Worm (Caenorhabditis elegans) whole organism, L1 larva: ENCODE measurements around the gene pak-1.

ENCODE experiments used
- C04F5.9 ChIP-seq: sonication (generic microtip); optimal IDR thresholded peaks from 2 replicates; lab custom pipeline; 2016; ENCODE audit warnings: missing genetic modification characterization, missing compliant biosample characterization
- C16A3.4 ChIP-seq: fragments of 150-350 bp; optimal IDR thresholded peaks from 2 replicates; lab custom pipeline; 2014; ENCODE audit warnings: missing biosample characterization, missing genetic modification characterization
- C34B4.2 ChIP-seq: sonication (generic microtip); optimal IDR thresholded peaks from 2 replicates; lab custom pipeline; 2017; ENCODE audit warnings: mild to moderate bottlenecking, missing genetic modification characterization, missing compliant biosample characterization
- Y116A8C.19 ChIP-seq: sonication (generic microtip); optimal IDR thresholded peaks from 2 replicates; lab custom pipeline; 2016; ENCODE audit warnings: missing compliant biosample characterization, missing genetic modification characterization, borderline replicate concordance
- ama-1 ChIP-seq: fragments of 150-350 bp; optimal IDR thresholded peaks from 2 replicates; lab custom pipeline; 2014
- blmp-1 ChIP-seq: fragments of 150-350 bp; optimal IDR thresholded peaks from 2 replicates; lab custom pipeline; 2014; ENCODE audit warnings: missing biosample characterization, missing genetic modification characterization
- ceh-63 ChIP-seq: fragments of 200-800 bp; sonication (Bioruptor generic); optimal IDR thresholded peaks from 2 replicates; lab custom pipeline; 2018; ENCODE audit warnings: mild to moderate bottlenecking, missing genetic modification characterization, missing compliant biosample characterization
- ceh-8 ChIP-seq: fragments of 200-800 bp; sonication (Bioruptor generic); optimal IDR thresholded peaks from 2 replicates; lab custom pipeline; 2018; ENCODE audit warnings: mild to moderate bottlenecking, missing genetic modification characterization, moderate library complexity, missing compliant biosample characterization
- ceh-88 ChIP-seq: fragments of 200-800 bp; sonication (Bioruptor generic); IDR thresholded peaks from 2 replicates; pipeline ENCODE4 v1.3.6; 2022; ENCODE audit warnings: missing genetic modification characterization, missing compliant biosample characterization
- ceh-90 ChIP-seq: sonication (generic microtip); optimal IDR thresholded peaks from 2 replicates; lab custom pipeline; 2016; ENCODE audit warnings: missing genetic modification characterization, missing compliant biosample characterization
- dpl-1 ChIP-seq, 3 experiments: fragments of 150-350 bp in 2 of 3; sonication (generic microtip) in 1 of 3; optimal IDR thresholded peaks; 2 replicates each; lab custom pipeline; 2014 to 2017; ENCODE audit warnings: missing biosample characterization in 3 of 3, missing genetic modification characterization in 3 of 3, missing genetic modification reagents in 3 of 3
- efl-1 ChIP-seq, 4 experiments: fragments of 150-350 bp; optimal IDR thresholded peaks in 3 of 4; peaks in 1 of 4; 1 replicate in 1 of 4; 2 replicates in 3 of 4; lab custom pipeline; 2014; ENCODE audit warnings: missing biosample characterization in 2 of 4, missing genetic modification characterization in 2 of 4, missing genetic modification reagents in 2 of 4
- egl-13 ChIP-seq: sonication (generic microtip); optimal IDR thresholded peaks from 2 replicates; lab custom pipeline; 2016; ENCODE audit warnings: missing genotype, missing genetic modification reagents, missing genetic modification characterization, missing compliant biosample characterization
- elt-3 ChIP-seq, 6 experiments: fragments of 150-350 bp in 1 of 6; sonication (generic microtip); optimal IDR thresholded peaks; 2 replicates each; lab custom pipeline; 2017 to 2018; ENCODE audit warnings: missing biosample characterization in 6 of 6, missing genetic modification characterization in 6 of 6, inconsistent platforms in 1 of 6
- ets-5 ChIP-seq: fragments of 200-800 bp; sonication (Bioruptor generic); IDR thresholded peaks from 2 replicates; pipeline ENCODE4 v1.3.6; 2022; ENCODE audit warnings: missing genetic modification characterization, missing compliant biosample characterization
- fkh-8 ChIP-seq: sonication (generic microtip); optimal IDR thresholded peaks from 2 replicates; lab custom pipeline; 2016; ENCODE audit warnings: mild to moderate bottlenecking, missing genetic modification characterization, missing compliant biosample characterization
- hlh-17 ChIP-seq: fragments of 200-800 bp; sonication (Bioruptor generic); optimal IDR thresholded peaks from 2 replicates; lab custom pipeline; 2018; ENCODE audit warnings: missing genetic modification characterization, mild to moderate bottlenecking, missing compliant biosample characterization, moderate library complexity, borderline replicate concordance
- hlh-4 ChIP-seq: sonication (generic microtip); optimal IDR thresholded peaks from 2 replicates; lab custom pipeline; 2016; ENCODE audit warnings: mild to moderate bottlenecking, missing genetic modification characterization, missing compliant biosample characterization
- irx-1 ChIP-seq: sonication (generic microtip); optimal IDR thresholded peaks from 2 replicates; lab custom pipeline; 2016; ENCODE audit warnings: missing genetic modification characterization, missing compliant biosample characterization
- isw-1 ChIP-seq: fragments of 200-800 bp; sonication (Bioruptor generic); IDR thresholded peaks from 2 replicates; pipeline ENCODE4 v1.3.6; 2022; ENCODE audit warnings: missing genetic modification characterization, missing compliant biosample characterization
- lin-14 ChIP-seq: fragments of 200-800 bp; sonication (Bioruptor generic); optimal IDR thresholded peaks from 2 replicates; lab custom pipeline; 2018; ENCODE audit warnings: mild to moderate bottlenecking, missing genetic modification characterization, moderate library complexity, missing compliant biosample characterization
- lin-35 ChIP-seq, 2 experiments: fragments of 150-350 bp; optimal IDR thresholded peaks; 2 replicates each; lab custom pipeline; 2014; ENCODE audit warnings: missing biosample characterization in 2 of 2, missing genetic modification characterization in 2 of 2, missing genetic modification reagents in 2 of 2
- lin-39 ChIP-seq: fragments of 150-350 bp; optimal IDR thresholded peaks from 2 replicates; lab custom pipeline; 2014; ENCODE audit warnings: missing biosample characterization, missing genetic modification reagents, missing genetic modification characterization
- mab-9 ChIP-seq: fragments of 200-800 bp; sonication (Bioruptor generic); IDR thresholded peaks from 2 replicates; pipeline ENCODE4 v1.3.6; 2022; ENCODE audit warnings: missing genetic modification reagents, missing genetic modification characterization, missing compliant biosample characterization
- mdl-1 ChIP-seq, 2 experiments: fragments of 150-350 bp; optimal IDR thresholded peaks; 2 replicates each; lab custom pipeline; 2014 to 2017; ENCODE audit warnings: missing biosample characterization in 2 of 2, missing genetic modification characterization in 2 of 2, inconsistent platforms in 1 of 2
- mef-2 ChIP-seq: fragments of 150-350 bp; optimal IDR thresholded peaks from 2 replicates; lab custom pipeline; 2014; ENCODE audit warnings: missing biosample characterization, missing genetic modification characterization
- nhr-11 ChIP-seq: fragments of 150-350 bp; optimal IDR thresholded peaks from 2 replicates; lab custom pipeline; 2014; ENCODE audit warnings: missing biosample characterization, missing genetic modification characterization
- nhr-12 ChIP-seq: sonication (generic microtip); optimal IDR thresholded peaks from 2 replicates; lab custom pipeline; 2017; ENCODE audit warnings: missing biosample characterization, missing genetic modification characterization
- nhr-19 ChIP-seq: fragments of 200-800 bp; sonication (Bioruptor generic); conservative IDR thresholded peaks from 2 replicates; pipeline ENCODE4 v1.3.6; 2022; ENCODE audit warnings: missing genetic modification characterization, missing compliant biosample characterization
- nhr-71 ChIP-seq: sonication (generic microtip); optimal IDR thresholded peaks from 2 replicates; lab custom pipeline; 2016; ENCODE audit warnings: mild to moderate bottlenecking, missing genetic modification characterization, moderate library complexity, missing compliant biosample characterization
- nhr-77 ChIP-seq: fragments of 150-350 bp; optimal IDR thresholded peaks from 2 replicates; lab custom pipeline; 2014; ENCODE audit warnings: missing biosample characterization, missing genetic modification characterization
- nhr-84 ChIP-seq: sonication (generic microtip); optimal IDR thresholded peaks from 2 replicates; lab custom pipeline; 2017; ENCODE audit warnings: missing biosample characterization, missing genetic modification characterization
- nhr-85 ChIP-seq: sonication (generic microtip); peaks from one replicate; lab custom pipeline; 2016; ENCODE audit warnings: missing genetic modification characterization, inconsistent platforms, missing compliant biosample characterization
- nhr-90 ChIP-seq: sonication (generic microtip); optimal IDR thresholded peaks from 2 replicates; lab custom pipeline; 2016; ENCODE audit warnings: mild to moderate bottlenecking, missing genetic modification characterization, missing compliant biosample characterization; ENCODE audit not compliant: poor library complexity
- pag-3 ChIP-seq: sonication (generic microtip); optimal IDR thresholded peaks from 2 replicates; lab custom pipeline; 2017; ENCODE audit warnings: missing genetic modification characterization, mild to moderate bottlenecking, missing compliant biosample characterization, antibody characterized with exemption, borderline replicate concordance; ENCODE audit not compliant: insufficient read depth
- pax-3 ChIP-seq: fragments of 200-800 bp; sonication (Bioruptor generic); optimal IDR thresholded peaks from 2 replicates; lab custom pipeline; 2018; ENCODE audit warnings: mild to moderate bottlenecking, missing genetic modification characterization, moderate library complexity, missing compliant biosample characterization
- pqm-1 ChIP-seq: sonication (generic microtip); optimal IDR thresholded peaks from 3 replicates; lab custom pipeline; 2017; ENCODE audit warnings: missing biosample characterization, missing genetic modification characterization
- rnt-1 ChIP-seq: sonication (generic microtip); optimal IDR thresholded peaks from 2 replicates; lab custom pipeline; 2016; ENCODE audit warnings: mild to moderate bottlenecking, missing genetic modification characterization, moderate library complexity, missing compliant biosample characterization
- skn-1 ChIP-seq: fragments of 150-350 bp; optimal IDR thresholded peaks from 2 replicates; lab custom pipeline; 2014; ENCODE audit warnings: missing biosample characterization, missing genetic modification characterization
- snpc-4 ChIP-seq: fragments of 150-350 bp; optimal IDR thresholded peaks from 2 replicates; lab custom pipeline; 2014; ENCODE audit warnings: missing biosample characterization, missing genetic modification characterization
- snu-23 ChIP-seq: sonication (generic microtip); optimal IDR thresholded peaks from 2 replicates; lab custom pipeline; 2016; ENCODE audit warnings: missing genetic modification characterization, missing compliant biosample characterization
- sox-4 ChIP-seq: sonication (generic microtip); optimal IDR thresholded peaks from 2 replicates; lab custom pipeline; 2016; ENCODE audit warnings: missing genetic modification characterization, missing compliant biosample characterization
- sup-37 ChIP-seq: fragments of 200-800 bp; sonication (Bioruptor generic); optimal IDR thresholded peaks from 2 replicates; lab custom pipeline; 2018; ENCODE audit warnings: mild to moderate bottlenecking, missing genetic modification characterization, missing compliant biosample characterization
- tbx-2 ChIP-seq: sonication (generic microtip); optimal IDR thresholded peaks from 2 replicates; lab custom pipeline; 2016; ENCODE audit warnings: missing genetic modification characterization, missing compliant biosample characterization
- tlp-1 ChIP-seq: fragments of 150-350 bp; optimal IDR thresholded peaks from 2 replicates; lab custom pipeline; 2014; ENCODE audit warnings: missing biosample characterization, missing genetic modification characterization
- unc-130 ChIP-seq: fragments of 150-350 bp; optimal IDR thresholded peaks from 2 replicates; lab custom pipeline; 2017; ENCODE audit warnings: missing biosample characterization, missing genetic modification characterization, inconsistent platforms
- unc-62 ChIP-seq: fragments of 150-350 bp; optimal IDR thresholded peaks from 2 replicates; lab custom pipeline; 2014; ENCODE audit warnings: missing biosample characterization, missing genetic modification reagents, missing genetic modification characterization
- unc-86 ChIP-seq: sonication (generic microtip); optimal IDR thresholded peaks from 2 replicates; lab custom pipeline; 2016; ENCODE audit warnings: missing genetic modification characterization, missing compliant biosample characterization
- vab-15 ChIP-seq: sonication (generic microtip); optimal IDR thresholded peaks from 2 replicates; lab custom pipeline; 2017; ENCODE audit warnings: missing genotype, mild to moderate bottlenecking, missing genetic modification characterization, missing compliant biosample characterization
- zag-1 ChIP-seq: fragments of 150-350 bp; optimal IDR thresholded peaks from 2 replicates; lab custom pipeline; 2014; ENCODE audit warnings: missing biosample characterization, missing genetic modification characterization
- zip-4 ChIP-seq: fragments of 200-800 bp; sonication (Bioruptor generic); optimal IDR thresholded peaks from 2 replicates; lab custom pipeline; 2018; ENCODE audit warnings: mild to moderate bottlenecking, missing genetic modification characterization, moderate library complexity, missing compliant biosample characterization
- ztf-11 ChIP-seq, 2 experiments: sonication (generic microtip); optimal IDR thresholded peaks; 2 replicates each; lab custom pipeline; 2016 to 2017; ENCODE audit warnings: missing genetic modification characterization in 2 of 2, missing biosample characterization in 1 of 2, missing compliant biosample characterization in 1 of 2

Gene pak-1

DNA sequence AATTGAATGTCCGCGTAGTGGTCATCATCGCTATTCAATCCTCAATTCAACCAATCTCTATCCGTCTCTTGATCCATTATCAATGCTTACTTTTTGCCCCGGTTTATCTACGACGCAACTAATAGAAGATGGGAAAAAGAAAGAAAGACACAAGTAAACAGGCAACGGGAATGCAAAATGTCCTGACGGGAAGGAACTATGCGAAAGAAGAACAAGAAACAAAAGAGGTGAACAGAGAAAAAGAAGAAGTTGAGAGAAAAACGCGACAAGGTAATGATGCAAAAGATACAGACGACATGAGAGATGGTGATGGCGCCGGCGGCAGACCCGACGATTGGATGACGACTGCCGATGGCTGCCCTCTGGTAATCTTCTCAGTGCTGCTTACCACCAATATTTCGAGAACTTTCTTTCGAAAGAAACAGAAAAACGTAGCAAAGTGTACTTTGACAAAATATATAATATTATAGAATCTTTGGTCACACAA is 6.4 kb downstream of the pak-1 start (continued):
- TF ChIP-seq nhr-11 (tag; lab: Kevin White, UChicago) (no peak), Y116A8C.19 (tag; lab: Kevin White, UChicago) (no peak), rnt-1 (tag; lab: Kevin White, UChicago) (peak; percentile 75), isw-1 (GFP tag; lab: Robert Waterston, UW) (no peak), unc-86 (tag; lab: Kevin White, UChicago) (no peak), egl-13 (tag; lab: Kevin White, UChicago) (peak; percentile 12), pqm-1 (tag; lab: Kevin White, UChicago) (no peak), efl-1 (optimal IDR thresholded peaks at IDR 0.05; lab: Kevin White, UChicago) (peak; percentile 13 to 37), efl-1 (GFP tag; optimal IDR thresholded peaks at IDR 0.05 in 1 of 2; lab: Kevin White, UChicago) (peak; percentile 24 to 94), hlh-17 (no peak), mdl-1 (tag; optimal IDR thresholded peaks at IDR 0.05; lab: Kevin White, UChicago) (peak in 1 of 2 experiments; percentile 80), snpc-4 (tag; lab: Kevin White, UChicago) (no peak), nhr-90 (tag; lab: Kevin White, UChicago) (peak; percentile 82), hlh-4 (tag; lab: Kevin White, UChicago) (no peak), ceh-90 (no peak), lin-14 (GFP tag; lab: Kevin White, UChicago) (peak; percentile 94), mef-2 (no peak), nhr-85 (peak; percentile 94), elt-3 (tag; optimal IDR thresholded peaks at IDR 0.05; lab: Kevin White, UChicago) (peak; percentile 45 to 89 (median 70)), ceh-8 (GFP tag; lab: Kevin White, UChicago) (no peak), skn-1 (tag; lab: Kevin White, UChicago) (peak; percentile 41), unc-62 (GFP tag; lab: Kevin White, UChicago) (no peak), nhr-12 (tag; lab: Kevin White, UChicago) (no peak), snu-23 (GFP tag; lab: Kevin White, UChicago) (peak; percentile 95), sup-37 (GFP tag; lab: Kevin White, UChicago) (no peak), lin-35 (GFP tag; optimal IDR thresholded peaks at IDR 0.05; lab: Kevin White, UChicago) (peak; percentile 34 to 76), C34B4.2 (tag; lab: Kevin White, UChicago) (no peak), C16A3.4 (tag; lab: Kevin White, UChicago) (peak; percentile 72), mab-9 (GFP tag; lab: Robert Waterston, UW) (no peak), ama-1 (lab: Kevin White, UChicago) (no peak), pag-3 (tag; lab: Kevin White, UChicago) (peak; percentile 15), ztf-11 (tag; optimal IDR thresholded peaks at IDR 0.05; lab: Kevin White, UChicago) (no peak), C04F5.9 (no peak), pax-3 (no peak), fkh-8 (no peak), blmp-1 (peak; percentile 91), zip-4 (GFP tag; lab: Kevin White, UChicago) (no peak), zag-1 (tag; lab: Kevin White, UChicago) (no peak), sox-4 (tag; lab: Kevin White, UChicago) (no peak), nhr-77 (tag; lab: Kevin White, UChicago) (peak; percentile 68), irx-1 (peak; percentile 25), tlp-1 (tag; lab: Kevin White, UChicago) (no peak), ceh-88 (GFP tag; lab: Robert Waterston, UW) (no peak), tbx-2 (tag; lab: Kevin White, UChicago) (peak; percentile 82), unc-130 (tag; lab: Kevin White, UChicago) (peak; percentile 85), ceh-63 (GFP tag; lab: Kevin White, UChicago) (no peak), lin-39 (tag; lab: Kevin White, UChicago) (no peak), nhr-71 (tag; lab: Kevin White, UChicago) (peak; percentile 90), nhr-84 (tag; lab: Kevin White, UChicago) (no peak), nhr-19 (GFP tag; lab: Robert Waterston, UW) (peak; percentile 72; the same call in 1 of the 2 replicates), dpl-1 (GFP tag; optimal IDR thresholded peaks at IDR 0.05; lab: Kevin White, UChicago) (peak in 1 of 3 experiments; percentile 43), vab-15 (tag; lab: Kevin White, UChicago) (no peak), ets-5 (GFP tag; lab: Robert Waterston, UW) (no peak)
